Fruit fly (Drosophila melanogaster): ENCODE results near the gene bbx.

bbx gene

dm6 chrX:21362878-21363277, at the start of gene bbx, which contains the start of gene waw (continued):
- TF ChIP-seq ttk (GFP tag; IDR thresholded peaks at IDR 0.05), result no peak
- TF ChIP-seq CG2120 (GFP tag; optimal IDR thresholded peaks at IDR 0.05), result no peak
- TF ChIP-seq tap (tag; optimal IDR thresholded peaks at IDR 0.05), result no peak
- TF ChIP-seq danr (GFP tag; IDR thresholded peaks at IDR 0.05), result no peak
- peak; percentile 20; the same call in 1 of the 3 replicates for TF ChIP-seq CG17361 (GFP tag; IDR thresholded peaks at IDR 0.05)
- TF ChIP-seq Sin3A (optimal IDR thresholded peaks at IDR 0.05), result peak; percentile 36
- no peak; the same call in 2 of the 3 replicates for TF ChIP-seq CG2199 (GFP tag; IDR thresholded peaks at IDR 0.05)
- TF ChIP-seq CG4854 (GFP tag; optimal IDR thresholded peaks at IDR 0.05), result no peak
- TF ChIP-seq Atf3 (GFP tag; optimal IDR thresholded peaks at IDR 0.05), result no peak
- TF ChIP-seq fd96Cb (tag; optimal IDR thresholded peaks at IDR 0.05), result no peak
- TF ChIP-seq CG31224 (GFP tag; IDR thresholded peaks at IDR 0.05), result no peak
- no peak for TF ChIP-seq CG6854 (GFP tag; optimal IDR thresholded peaks at IDR 0.05)
- TF ChIP-seq pita (GFP tag; optimal IDR thresholded peaks at IDR 0.05), result peak; percentile 7
- TF ChIP-seq H15 (GFP tag; IDR thresholded peaks at IDR 0.05), result no peak
- peak; percentile 55 for TF ChIP-seq CG4617 (GFP tag; optimal IDR thresholded peaks at IDR 0.05; ENCODE audit: borderline replicate concordance)
- TF ChIP-seq CG7786 (GFP tag; optimal IDR thresholded peaks at IDR 0.05), result no peak
- TF ChIP-seq peb (GFP tag; IDR thresholded peaks at IDR 0.05), result no peak
- TF ChIP-seq pros (GFP tag; optimal IDR thresholded peaks at IDR 0.05), result no peak
- peak; percentile 66 for TF ChIP-seq CG15696 (tag; optimal IDR thresholded peaks at IDR 0.05)
- TF ChIP-seq CG7372 (GFP tag; IDR thresholded peaks at IDR 0.05), result no peak
- no peak for TF ChIP-seq CG18011 (GFP tag; optimal IDR thresholded peaks at IDR 0.05)
- TF ChIP-seq ewg (GFP tag; optimal IDR thresholded peaks at IDR 0.05), result peak; percentile 52
- peak; percentile 64 for TF ChIP-seq ftz-f1 (GFP tag; optimal IDR thresholded peaks at IDR 0.05)
- no peak for TF ChIP-seq zfh1 (GFP tag; IDR thresholded peaks at IDR 0.05)
- no peak for TF ChIP-seq Ada2b (GFP tag; IDR thresholded peaks at IDR 0.05)
- TF ChIP-seq Adf1 (GFP tag; IDR thresholded peaks at IDR 0.05), result no peak
- no peak for TF ChIP-seq dan (GFP tag; IDR thresholded peaks at IDR 0.05)
- TF ChIP-seq CG17328 (GFP tag; IDR thresholded peaks at IDR 0.05), result no peak
- no peak for TF ChIP-seq otp (GFP tag; IDR thresholded peaks at IDR 0.05)
- no peak for TF ChIP-seq Spps (tag; optimal IDR thresholded peaks at IDR 0.05)
- no peak for TF ChIP-seq chinmo (GFP tag; IDR thresholded peaks at IDR 0.05; ENCODE audit: partially characterized antibody)
- TF ChIP-seq bbx (GFP tag; IDR thresholded peaks at IDR 0.05; ENCODE audit: partially characterized antibody), result peak; percentile 41; the same call in 1 of the 2 replicates
- no peak for TF ChIP-seq BtbVII (GFP tag; optimal IDR thresholded peaks at IDR 0.05)
- no peak for TF ChIP-seq NC2α (GFP tag; optimal IDR thresholded peaks at IDR 0.05)
- TF ChIP-seq Asciz (GFP tag; optimal IDR thresholded peaks at IDR 0.05), result no peak
- TF ChIP-seq CG7556 (GFP tag; optimal IDR thresholded peaks at IDR 0.05), result no peak
- peak; percentile 75 for TF ChIP-seq Med (GFP tag)
- no peak for TF ChIP-seq CG14965 (GFP tag; optimal IDR thresholded peaks at IDR 0.05; ENCODE audit: borderline replicate concordance)
- TF ChIP-seq eyg (GFP tag; optimal IDR thresholded peaks at IDR 0.05), result no peak
- peak; percentile 66 for TF ChIP-seq CG33213 (GFP tag; optimal IDR thresholded peaks at IDR 0.05)
- TF ChIP-seq CG8290 (GFP tag; optimal IDR thresholded peaks at IDR 0.05), result peak; percentile 5
- no peak for TF ChIP-seq CG8290 (tag; optimal IDR thresholded peaks at IDR 0.05)
- no peak for TF ChIP-seq Deaf1 (tag; optimal IDR thresholded peaks at IDR 0.05)
- no peak for TF ChIP-seq grn (GFP tag; optimal IDR thresholded peaks at IDR 0.05)
- peak; percentile 70 for TF ChIP-seq HmgZ (tag; optimal IDR thresholded peaks at IDR 0.05)
- peak; percentile 54 for TF ChIP-seq Dp (GFP tag; optimal IDR thresholded peaks at IDR 0.05)
- no peak for TF ChIP-seq jing (GFP tag; optimal IDR thresholded peaks at IDR 0.05)
- TF ChIP-seq ash1 (GFP tag; optimal IDR thresholded peaks at IDR 0.05), result no peak
- TF ChIP-seq CG32767 (GFP tag; IDR thresholded peaks at IDR 0.05), result no peak
- TF ChIP-seq mirr (GFP tag; optimal IDR thresholded peaks at IDR 0.05), result peak; percentile 54
- TF ChIP-seq CG6683 (GFP tag; optimal IDR thresholded peaks at IDR 0.05), result no peak
- TF ChIP-seq maf-S (GFP tag; optimal IDR thresholded peaks at IDR 0.05), result peak; percentile 50
- no peak for TF ChIP-seq CG12104 (GFP tag; optimal IDR thresholded peaks at IDR 0.05)

All from whole organism, embryonic.